Worm (Caenorhabditis elegans) whole organism, midembryonic: Measurements from ENCODE around the gene Y55F3C.17.
A peak's percentile ranks its signal among the peaks of the same experiment; 100 is the strongest.

Experiments used
- T22C8.4 ChIP-seq: fragments of 200-800 bp; sonication (Bioruptor generic); IDR thresholded peaks from 2 replicates; pipeline ENCODE4 v1.3.6; 2022; ENCODE audit warnings: missing genetic modification characterization, missing compliant biosample characterization
- cog-1 ChIP-seq: sonication (generic microtip); optimal IDR thresholded peaks from 2 replicates; lab custom pipeline; 2016; ENCODE audit warnings: missing genetic modification characterization, missing compliant biosample characterization
- flt-1 ChIP-seq: fragments of 200-800 bp; sonication (Bioruptor generic); IDR thresholded peaks from 2 replicates; pipeline ENCODE4 v1.3.6; 2022; ENCODE audit warnings: missing genetic modification characterization, missing compliant biosample characterization
- klf-2 ChIP-seq: fragments of 200-800 bp; sonication (Bioruptor generic); conservative IDR thresholded peaks from 2 replicates; pipeline ENCODE4 v1.3.6; 2022; ENCODE audit warnings: missing genetic modification reagents, missing genetic modification characterization, missing compliant biosample characterization
- med-1 ChIP-seq: sonication (generic microtip); optimal IDR thresholded peaks from 2 replicates; lab custom pipeline; 2017; ENCODE audit warnings: missing genetic modification characterization, mild to moderate bottlenecking, missing compliant biosample characterization, antibody characterized with exemption, missing genetic modification reagents; ENCODE audit not compliant: insufficient read depth
- ref-1 ChIP-seq: fragments of 200-800 bp; sonication (Bioruptor generic); conservative IDR thresholded peaks from 2 replicates; pipeline ENCODE4 v1.3.6; 2022; ENCODE audit warnings: missing genetic modification reagents, missing genetic modification characterization, missing compliant biosample characterization
- tab-1 ChIP-seq: fragments of 200-800 bp; sonication (Bioruptor generic); IDR thresholded peaks from 2 replicates; pipeline ENCODE4 v1.3.6; 2022; ENCODE audit warnings: missing genetic modification characterization, missing compliant biosample characterization
- ztf-23 ChIP-seq: fragments of 200-800 bp; sonication (Bioruptor generic); IDR thresholded peaks from 2 replicates; pipeline ENCODE4 v1.3.6; 2022; ENCODE audit warnings: missing genetic modification reagents, missing genetic modification characterization, missing compliant biosample characterization
- ztf-29 ChIP-seq: fragments of 200-800 bp; sonication (Bioruptor generic); IDR thresholded peaks from 2 replicates; pipeline ENCODE4 v1.3.6; 2022; ENCODE audit warnings: missing genetic modification reagents, missing genetic modification characterization, missing compliant biosample characterization

The Y55F3C.17 gene

DNA sequence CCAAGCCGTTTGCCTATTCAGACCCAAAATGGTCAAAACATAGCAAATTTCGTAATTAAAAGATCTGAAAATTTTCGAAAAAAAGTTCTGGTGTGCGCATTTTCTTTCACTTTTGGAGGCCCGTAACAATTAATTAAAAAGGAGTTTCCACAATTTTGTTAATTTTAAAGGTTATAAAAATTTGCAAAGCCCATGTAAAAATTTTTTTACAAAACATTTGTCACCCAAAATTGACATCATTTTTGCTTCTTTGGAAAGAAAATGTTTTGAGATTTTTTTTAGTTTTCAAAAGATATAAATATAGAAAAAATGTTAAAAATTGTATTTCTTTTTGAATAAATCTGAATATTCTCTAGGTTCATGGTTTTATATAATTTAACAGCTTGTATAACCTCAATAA is 31.2 kb downstream of the Y55F3C.17 start, which contains the start of gene K11H12.6:
K11H12.6 (plus strand) TSS at position 301 of the 400 bp plus-strand sequence.
- TF ChIP-seq ztf-29 (GFP tag; lab: Robert Waterston, UW) (no peak), ztf-23 (GFP tag; lab: Robert Waterston, UW) (no peak), cog-1 (no peak), med-1 (GFP tag; lab: Kevin White, UChicago) (no peak), klf-2 (GFP tag; lab: Robert Waterston, UW) (no peak), T22C8.4 (no peak), flt-1 (GFP tag; lab: Robert Waterston, UW) (no peak), ref-1 (GFP tag; lab: Robert Waterston, UW) (no peak), tab-1 (GFP tag; lab: Robert Waterston, UW) (no peak)

ce11 chrIV:665225-665624 is 33.0 kb downstream of the Y55F3C.17 start, which contains the start of gene K11H12.7:
Gene K11H12.7, plus strand, starts transcription at chrIV:665525.
- TF ChIP-seq tab-1 (GFP tag; lab: Robert Waterston, UW) (no peak), klf-2 (GFP tag; lab: Robert Waterston, UW) (no peak), ref-1 (GFP tag; lab: Robert Waterston, UW) (no peak), T22C8.4 (no peak), ztf-29 (GFP tag; lab: Robert Waterston, UW) (no peak), ztf-23 (GFP tag; lab: Robert Waterston, UW) (no peak), cog-1 (no peak), flt-1 (GFP tag; lab: Robert Waterston, UW) (no peak), med-1 (GFP tag; lab: Kevin White, UChicago) (no peak)

DNA sequence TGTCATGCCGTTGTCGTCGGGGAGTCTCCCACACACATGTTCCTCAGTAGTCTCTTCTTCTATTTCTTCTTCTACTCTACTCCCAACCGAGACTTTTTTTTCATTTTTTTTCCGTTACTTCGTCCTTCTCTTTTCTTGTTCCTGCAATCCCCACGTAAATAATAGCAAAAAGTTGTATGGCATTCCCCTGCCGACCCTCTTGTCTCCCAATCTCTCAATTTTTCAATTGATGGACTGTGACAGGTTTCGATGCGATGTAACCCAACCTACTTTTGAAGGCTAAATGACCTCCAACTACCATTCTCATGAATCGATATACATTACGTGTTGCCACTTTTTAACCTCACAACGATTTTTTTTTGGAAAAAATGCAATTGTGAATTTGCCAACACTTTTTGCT is 34.1 kb downstream of the Y55F3C.17 start:
- no peak for TF ChIP-seq tab-1 (GFP tag; lab: Robert Waterston, UW)
- TF ChIP-seq ztf-23 (GFP tag; lab: Robert Waterston, UW), result no peak
- TF ChIP-seq klf-2 (GFP tag; lab: Robert Waterston, UW), result no peak
- TF ChIP-seq ztf-29 (GFP tag; lab: Robert Waterston, UW), result no peak
- no peak for TF ChIP-seq ref-1 (GFP tag; lab: Robert Waterston, UW)
- no peak for TF ChIP-seq flt-1 (GFP tag; lab: Robert Waterston, UW)
- TF ChIP-seq cog-1, result no peak
- TF ChIP-seq med-1 (GFP tag; lab: Kevin White, UChicago), result no peak
- no peak for TF ChIP-seq T22C8.4

DNA sequence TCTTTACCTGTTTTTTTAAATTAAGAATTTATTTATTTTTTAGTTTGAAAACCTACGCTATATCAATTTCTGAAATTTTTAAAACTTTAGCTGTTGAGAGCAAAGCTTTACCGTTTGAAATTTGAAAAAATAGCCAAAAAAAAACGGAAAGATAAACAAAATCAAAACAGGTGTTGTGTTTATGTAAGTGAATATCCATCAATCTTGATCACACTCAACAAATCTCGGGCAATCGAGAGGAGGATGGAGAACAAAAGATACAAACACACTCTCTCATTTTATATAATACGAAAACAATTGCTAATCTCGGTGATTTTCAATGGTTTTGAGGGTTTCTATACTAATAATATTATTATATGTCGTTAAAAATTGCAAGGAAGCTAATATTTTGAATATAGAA is 36.6 kb downstream of the Y55F3C.17 start:
- TF ChIP-seq tab-1 (GFP tag; lab: Robert Waterston, UW) (no peak), med-1 (GFP tag; lab: Kevin White, UChicago) (no peak), klf-2 (GFP tag; lab: Robert Waterston, UW) (no peak), ztf-29 (GFP tag; lab: Robert Waterston, UW) (no peak), ref-1 (GFP tag; lab: Robert Waterston, UW) (no peak), T22C8.4 (no peak), cog-1 (no peak), flt-1 (GFP tag; lab: Robert Waterston, UW) (no peak)

ce11 chrIV:659585-659984 is 38.6 kb downstream of the Y55F3C.17 start:
- TF ChIP-seq klf-2 (GFP tag; lab: Robert Waterston, UW) (no peak), tab-1 (GFP tag; lab: Robert Waterston, UW) (no peak), ztf-23 (GFP tag; lab: Robert Waterston, UW) (no peak), med-1 (GFP tag; lab: Kevin White, UChicago) (no peak), ref-1 (GFP tag; lab: Robert Waterston, UW) (no peak), flt-1 (GFP tag; lab: Robert Waterston, UW) (no peak), cog-1 (no peak), ztf-29 (GFP tag; lab: Robert Waterston, UW) (no peak), T22C8.4 (no peak)

- TF ChIP-seq klf-2 (GFP tag; lab: Robert Waterston, UW) (no peak), med-1 (GFP tag; lab: Kevin White, UChicago) (no peak), flt-1 (GFP tag; lab: Robert Waterston, UW) (no peak), cog-1 (no peak), T22C8.4 (no peak), ztf-23 (GFP tag; lab: Robert Waterston, UW) (no peak), ref-1 (GFP tag; lab: Robert Waterston, UW) (no peak), tab-1 (GFP tag; lab: Robert Waterston, UW) (no peak), ztf-29 (GFP tag; lab: Robert Waterston, UW) (no peak)
These were observed 39.6 kb downstream of the Y55F3C.17 start for ce11 chrIV:658497-659177.

DNA sequence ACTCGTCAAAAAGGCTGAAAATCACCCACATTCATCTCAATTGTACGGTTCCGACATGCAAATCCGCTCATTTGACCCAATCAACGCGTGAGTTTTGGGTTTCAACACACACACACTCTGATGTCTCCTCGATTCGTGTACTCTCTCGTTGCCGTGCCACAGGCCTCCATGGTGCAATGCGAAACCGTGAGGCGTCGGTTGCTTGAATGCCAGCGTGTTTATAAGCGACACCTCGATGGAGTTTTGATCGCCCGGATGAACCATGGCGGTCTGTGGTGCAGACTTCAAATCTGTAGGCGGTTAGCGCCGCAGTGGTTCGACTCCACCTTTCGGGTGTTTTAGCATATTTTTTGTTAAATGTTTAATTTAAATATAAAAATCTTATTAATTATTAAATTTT is 40.3 kb downstream of the Y55F3C.17 start:
- TF ChIP-seq med-1 (GFP tag; lab: Kevin White, UChicago), result no peak
- TF ChIP-seq klf-2 (GFP tag; lab: Robert Waterston, UW), result no peak
- TF ChIP-seq flt-1 (GFP tag; lab: Robert Waterston, UW), result no peak

DNA sequence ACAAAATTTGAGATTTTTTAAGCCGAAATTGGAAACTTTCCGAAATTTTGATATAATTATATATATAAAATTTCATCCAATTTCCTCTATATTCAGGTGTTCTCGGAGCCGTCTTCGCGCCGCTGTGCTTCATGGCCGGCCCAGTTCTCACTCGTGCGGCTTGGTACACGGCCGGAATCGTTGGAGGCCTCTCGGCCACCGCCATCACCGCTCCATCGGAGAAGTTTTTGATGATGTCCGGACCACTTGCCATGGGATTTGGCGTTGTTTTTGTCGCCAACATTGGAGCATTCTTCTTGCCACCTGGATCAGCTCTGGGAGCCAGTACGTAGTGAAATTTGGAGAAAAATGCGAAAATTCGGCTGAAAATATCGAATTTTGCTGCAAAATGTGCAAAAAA is 41.2 kb downstream of the Y55F3C.17 start:
- TF ChIP-seq T22C8.4, result no peak
- no peak for TF ChIP-seq ztf-29 (GFP tag; lab: Robert Waterston, UW)

ce11 chrIV:654526-655440 is 43.4 kb downstream of the Y55F3C.17 start, which contains the start of the genes rpl-15 and K11H12.8:
Gene rpl-15, minus strand, starts transcription at chrIV:654576.
Gene K11H12.8, plus strand, starts transcription at chrIV:655390.
- TF ChIP-seq flt-1 (GFP tag; lab: Robert Waterston, UW) (peak; percentile 96), klf-2 (GFP tag; lab: Robert Waterston, UW) (peak; percentile 87), cog-1 (peak; percentile 99), T22C8.4 (peak; percentile 81), med-1 (GFP tag; lab: Kevin White, UChicago) (peak; percentile 47), ztf-29 (GFP tag; lab: Robert Waterston, UW) (peak; percentile 94), tab-1 (GFP tag; lab: Robert Waterston, UW) (peak; percentile 87), ref-1 (GFP tag; lab: Robert Waterston, UW) (peak; percentile 66), ztf-23 (GFP tag; lab: Robert Waterston, UW) (peak; percentile 98)
